Fruit fly (Drosophila melanogaster): ENCODE measurements around the gene Scgbeta.

DNA sequence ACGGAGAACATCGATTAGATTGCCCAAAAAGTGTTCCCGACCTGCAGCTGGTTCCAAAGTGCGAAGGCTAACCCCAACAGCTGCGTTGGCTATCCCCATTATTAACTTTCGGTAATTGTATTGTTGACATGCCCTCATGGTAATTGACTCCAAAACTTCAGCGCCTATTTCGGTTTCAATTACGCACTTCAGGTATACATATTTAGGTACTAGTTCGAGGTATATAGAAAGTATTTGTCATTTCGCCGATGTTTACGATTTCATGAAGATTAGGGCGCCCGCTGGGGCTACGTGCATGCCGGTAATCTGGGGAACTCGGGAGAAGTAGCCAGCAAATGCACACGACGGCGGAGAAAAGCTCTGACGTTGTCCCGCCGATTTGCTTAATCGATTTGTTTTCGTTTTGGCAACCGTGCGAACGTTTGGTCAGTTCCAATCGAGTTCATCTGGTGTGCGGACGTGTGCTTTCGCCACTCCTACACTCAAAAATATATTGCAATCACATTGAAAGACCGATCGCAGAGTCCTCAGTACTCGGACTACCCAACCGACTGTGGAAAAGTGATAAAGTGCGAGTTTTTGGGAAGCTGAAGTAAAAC, 18.9 kb upstream of the Scgbeta start:
- TF ChIP-seq CG8478 (optimal IDR thresholded peaks at IDR 0.05) (no peak), CTCF (optimal IDR thresholded peaks at IDR 0.05) (no peak)

All from S2 (cell line).